Worm (Caenorhabditis elegans) whole organism, L1 larva: ENCODE data around the gene F54B3.2.

Experiments used
- aha-1 ChIP-seq: fragments of 150-350 bp; optimal IDR thresholded peaks from 2 replicates; lab custom pipeline; 2014; ENCODE audit warnings: missing biosample characterization, missing genetic modification characterization
- aly-2 ChIP-seq: fragments of 150-350 bp; optimal IDR thresholded peaks from 2 replicates; lab custom pipeline; 2014; ENCODE audit warnings: missing biosample characterization, missing genetic modification characterization
- lin-15B ChIP-seq: fragments of 150-350 bp; sonication (generic microtip); optimal IDR thresholded peaks from 3 replicates; lab custom pipeline; 2014; ENCODE audit warnings: missing biosample characterization, missing genetic modification characterization
- mdl-1 ChIP-seq, 2 experiments: fragments of 150-350 bp; optimal IDR thresholded peaks; 2 replicates each; lab custom pipeline; 2014 to 2017; ENCODE audit warnings: missing biosample characterization in 2 of 2, missing genetic modification characterization in 2 of 2, inconsistent platforms in 1 of 2
- nhr-76 ChIP-seq: sonication (generic microtip); optimal IDR thresholded peaks from 2 replicates; lab custom pipeline; 2017; ENCODE audit warnings: missing biosample characterization, missing genetic modification characterization
- unc-62 ChIP-seq: fragments of 150-350 bp; optimal IDR thresholded peaks from 2 replicates; lab custom pipeline; 2014; ENCODE audit warnings: missing biosample characterization, missing genetic modification reagents, missing genetic modification characterization

ce11 chrII:10311973-10312372 is 42.0 kb upstream of the F54B3.2 start, which contains the start of gene srlf-34:
- TF ChIP-seq aly-2 (tag; lab: Kevin White, UChicago) (no peak), nhr-76 (tag; lab: Kevin White, UChicago) (no peak), lin-15B (tag; lab: Kevin White, UChicago) (no peak), unc-62 (GFP tag; lab: Kevin White, UChicago) (no peak), mdl-1 (tag; optimal IDR thresholded peaks at IDR 0.05; lab: Kevin White, UChicago) (no peak), aha-1 (tag; lab: Kevin White, UChicago) (no peak)
